Fruit fly (Drosophila melanogaster) whole organism, wandering third instar larva: ENCODE measurements around the gene CheB38a.

ENCODE experiments used
- Abd-B ChIP-seq: fragments of >200 bp; optimal IDR thresholded peaks from 2 replicates; lab custom pipeline; 2017; ENCODE audit warnings: missing biosample characterization, missing genetic modification characterization
- CG32264 ChIP-seq: fragments of 200-800 bp; sonication (Bioruptor generic); optimal IDR thresholded peaks from 2 replicates; lab custom pipeline; 2016; ENCODE audit warnings: missing biosample characterization, missing genetic modification characterization
- CG9705 ChIP-seq: fragments of 200-800 bp; sonication (Bioruptor generic); optimal IDR thresholded peaks from 2 replicates; lab custom pipeline; 2018; ENCODE audit warnings: missing biosample characterization, mild to moderate bottlenecking, missing genetic modification characterization
- CrebA ChIP-seq: fragments of 200-800 bp; sonication (Bioruptor generic); optimal IDR thresholded peaks from 2 replicates; lab custom pipeline; 2016; ENCODE audit warnings: missing biosample characterization, mild to moderate bottlenecking, missing genetic modification characterization, borderline replicate concordance
- Dif ChIP-seq: fragments of 200-275, 200-300 bp; sonication (Bioruptor generic); optimal IDR thresholded peaks from 2 replicates; lab custom pipeline; 2018; ENCODE audit warnings: missing biosample characterization, missing genetic modification characterization; ENCODE audit not compliant: partially characterized antibody
- GATAd ChIP-seq: sonication (Bioruptor generic); optimal IDR thresholded peaks from 2 replicates; lab custom pipeline; 2016; ENCODE audit warnings: missing biosample characterization, missing genetic modification characterization
- HLH106 ChIP-seq: fragments of 200-800 bp; optimal IDR thresholded peaks from 3 replicates; lab custom pipeline; 2019; ENCODE audit warnings: missing biosample characterization, mild to moderate bottlenecking, missing genetic modification characterization, moderate library complexity
- Hnf4 ChIP-seq: fragments of 200-800 bp; sonication (Bioruptor generic); optimal IDR thresholded peaks from 2 replicates; lab custom pipeline; 2016; ENCODE audit warnings: missing biosample characterization, mild to moderate bottlenecking, missing genetic modification characterization
- Hr78 ChIP-seq: fragments of >200 bp; optimal IDR thresholded peaks from 2 replicates; lab custom pipeline; 2017; ENCODE audit warnings: missing biosample characterization, missing genetic modification characterization
- Hr83 ChIP-seq: fragments of 200-300 bp; sonication (Bioruptor generic); optimal IDR thresholded peaks from 2 replicates; lab custom pipeline; 2016; ENCODE audit warnings: missing biosample characterization, mild to moderate bottlenecking, missing genetic modification characterization, moderate library complexity; ENCODE audit not compliant: poor library complexity, severe bottlenecking
- Jra ChIP-seq: sonication (Bioruptor generic); optimal IDR thresholded peaks from 2 replicates; lab custom pipeline; 2016; ENCODE audit warnings: missing biosample characterization, missing genetic modification characterization
- Mio ChIP-seq: sonication (Bioruptor generic); optimal IDR thresholded peaks from 2 replicates; lab custom pipeline; 2016; ENCODE audit warnings: missing biosample characterization, missing genetic modification characterization
- N ChIP-seq: fragments of >200 bp; optimal IDR thresholded peaks from 2 replicates; lab custom pipeline; 2018; ENCODE audit warnings: missing biosample characterization, missing external identifiers, missing genetic modification characterization
- OdsH ChIP-seq: fragments of 200-800 bp; sonication (Bioruptor generic); optimal IDR thresholded peaks from 2 replicates; lab custom pipeline; 2016; ENCODE audit warnings: missing biosample characterization, mild to moderate bottlenecking, missing genetic modification characterization
- Rel ChIP-seq, 2 experiments: fragments of 200-800 bp; sonication (Bioruptor generic) in 1 of 2; optimal IDR thresholded peaks; 2 replicates in 1 of 2; 3 replicates in 1 of 2; lab custom pipeline; 2016 to 2019; ENCODE audit warnings: mild to moderate bottlenecking in 2 of 2, missing biosample characterization in 2 of 2, missing genetic modification characterization in 2 of 2, moderate library complexity in 1 of 2
- Sp1 ChIP-seq: fragments of 200-800 bp; sonication (Bioruptor generic); optimal IDR thresholded peaks from 3 replicates; lab custom pipeline; 2019; ENCODE audit warnings: missing biosample characterization, mild to moderate bottlenecking, missing genetic modification characterization, moderate library complexity
- Vsx2 ChIP-seq: fragments of 200-300, 225-300 bp; sonication (Bioruptor generic); optimal IDR thresholded peaks from 2 replicates; lab custom pipeline; 2018; ENCODE audit warnings: missing biosample characterization, missing genetic modification characterization; ENCODE audit not compliant: partially characterized antibody
- br ChIP-seq: fragments of 200-800 bp; sonication (Bioruptor generic); optimal IDR thresholded peaks from 2 replicates; lab custom pipeline; 2016; ENCODE audit warnings: missing biosample characterization, missing genetic modification characterization
- brk ChIP-seq: fragments of 200-800 bp; sonication (Bioruptor generic); optimal IDR thresholded peaks from 2 replicates; lab custom pipeline; 2016; ENCODE audit warnings: missing biosample characterization, mild to moderate bottlenecking, missing genetic modification characterization
- dl ChIP-seq, 2 experiments: fragments of 175-275, 200-275 bp in 1 of 2; fragments of 200-275 bp in 1 of 2; sonication (Bioruptor generic); optimal IDR thresholded peaks; lab custom pipeline; 2018; ENCODE audit warnings: mild to moderate bottlenecking in 2 of 2, missing biosample characterization in 2 of 2, missing genetic modification characterization in 2 of 2, moderate library complexity in 2 of 2; ENCODE audit not compliant: partially characterized antibody in 2 of 2, insufficient read depth in 1 of 2
- dsf ChIP-seq: sonication (Bioruptor generic); optimal IDR thresholded peaks from 2 replicates; lab custom pipeline; 2016; ENCODE audit warnings: missing biosample characterization, missing genetic modification characterization, borderline replicate concordance
- ey ChIP-seq: fragments of 200-800 bp; sonication (Bioruptor generic); optimal IDR thresholded peaks from 2 replicates; lab custom pipeline; 2016; ENCODE audit warnings: missing biosample characterization, missing genetic modification characterization
- foxo ChIP-seq, 2 experiments: fragments of 200-800 bp; sonication (Bioruptor generic); optimal IDR thresholded peaks; 2 replicates in 1 of 2; 3 replicates in 1 of 2; lab custom pipeline; 2016 to 2017; ENCODE audit warnings: missing biosample characterization in 2 of 2, missing genetic modification characterization in 2 of 2
- h ChIP-seq: fragments of 200-800 bp; sonication (Bioruptor generic); optimal IDR thresholded peaks from 3 replicates; lab custom pipeline; 2016; ENCODE audit warnings: missing biosample characterization, mild to moderate bottlenecking, missing genetic modification characterization
- pan ChIP-seq: fragments of >200 bp; optimal IDR thresholded peaks from 2 replicates; lab custom pipeline; 2017
- psq ChIP-seq: fragments of 200-800 bp; sonication (Bioruptor generic); optimal IDR thresholded peaks from 3 replicates; lab custom pipeline; 2017; ENCODE audit warnings: missing biosample characterization, mild to moderate bottlenecking, missing genetic modification characterization, moderate library complexity
- rgr ChIP-seq: fragments of 200-800 bp; sonication (Bioruptor generic); optimal IDR thresholded peaks from 3 replicates; lab custom pipeline; 2016; ENCODE audit warnings: missing biosample characterization, mild to moderate bottlenecking, missing genetic modification characterization
- sage ChIP-seq: fragments of 200-800 bp; sonication (Bioruptor generic); optimal IDR thresholded peaks from 2 replicates; lab custom pipeline; 2016; ENCODE audit warnings: missing biosample characterization, mild to moderate bottlenecking, missing genetic modification characterization
- sv ChIP-seq: fragments of 200-800 bp; sonication (Bioruptor generic); optimal IDR thresholded peaks from 3 replicates; lab custom pipeline; 2016; ENCODE audit warnings: missing biosample characterization, missing genetic modification characterization
- usp ChIP-seq: fragments of >200 bp; optimal IDR thresholded peaks from 2 replicates; lab custom pipeline; 2017; ENCODE audit warnings: missing biosample characterization, missing genetic modification characterization

CheB38a gene

dm6 chr2L:20858371-20859340 is 40.3 kb upstream of the CheB38a start, which contains the start of gene bero:
TSS of gene bero (plus strand) at chr2L:20858695.
- TF ChIP-seq OdsH (GFP tag; lab: Kevin White, UChicago), result no peak
- TF ChIP-seq sv (GFP tag; lab: Kevin White, UChicago), result no peak
- no peak for TF ChIP-seq CrebA (GFP tag; lab: Kevin White, UChicago)
- TF ChIP-seq Hr83 (GFP tag; lab: Kevin White, UChicago), result no peak

dm6 chr2L:20857791-20858190 is 39.5 kb upstream of the CheB38a start, which contains the start of gene CG14400:
TSS of gene CG14400 (minus strand) at chr2L:20857891.
- TF ChIP-seq Mio (GFP tag; lab: Kevin White, UChicago) (no peak), GATAd (GFP tag; lab: Kevin White, UChicago) (no peak), sv (GFP tag; lab: Kevin White, UChicago) (no peak), Dif (GFP tag; lab: Kevin White, UChicago) (no peak), psq (GFP tag; lab: Kevin White, UChicago) (no peak), Abd-B (GFP tag; lab: Kevin White, UChicago) (no peak), CG32264 (no peak), Sp1 (GFP tag; lab: Kevin White, UChicago) (no peak), Hnf4 (GFP tag; lab: Kevin White, UChicago) (no peak), usp (GFP tag; lab: Kevin White, UChicago) (no peak), br (GFP tag; lab: Kevin White, UChicago) (no peak), sage (GFP tag; lab: Kevin White, UChicago) (no peak)

- TF ChIP-seq psq (GFP tag; lab: Kevin White, UChicago) (no peak), HLH106 (tag; lab: Kevin White, UChicago) (no peak), pan (lab: Kevin White, UChicago) (no peak), foxo (GFP tag; optimal IDR thresholded peaks at IDR 0.05; lab: Kevin White, UChicago) (no peak), N (GFP tag; lab: Kevin White, UChicago) (no peak), Mio (GFP tag; lab: Kevin White, UChicago) (no peak), CrebA (GFP tag; lab: Kevin White, UChicago) (no peak), CG32264 (no peak), GATAd (GFP tag; lab: Kevin White, UChicago) (no peak), dsf (GFP tag; lab: Kevin White, UChicago) (no peak), h (GFP tag; lab: Kevin White, UChicago) (no peak), Hr83 (GFP tag; lab: Kevin White, UChicago) (no peak), OdsH (GFP tag; lab: Kevin White, UChicago) (no peak), Jra (GFP tag; lab: Kevin White, UChicago) (no peak), Hr78 (GFP tag; lab: Kevin White, UChicago) (no peak), Sp1 (GFP tag; lab: Kevin White, UChicago) (no peak), Vsx2 (GFP tag; lab: Kevin White, UChicago) (no peak), rgr (GFP tag; lab: Kevin White, UChicago) (no peak)
Measured at dm6 chr2L:20852092-20852628, 33.8 kb upstream of the CheB38a start, which contains the start of gene twit. TSS of gene twit (plus strand) at chr2L:20852578.

- TF ChIP-seq CG9705 (GFP tag; lab: Kevin White, UChicago) (no peak), ey (GFP tag; lab: Kevin White, UChicago) (no peak), foxo (GFP tag; optimal IDR thresholded peaks at IDR 0.05; lab: Kevin White, UChicago) (no peak), dl (GFP tag; optimal IDR thresholded peaks at IDR 0.05; lab: Kevin White, UChicago; ENCODE audit: insufficient read depth in 1 of 2, partially characterized antibody in 2 of 2) (no peak), Rel (GFP tag; optimal IDR thresholded peaks at IDR 0.05; lab: Kevin White, UChicago) (no peak), Rel (tag; optimal IDR thresholded peaks at IDR 0.05; lab: Kevin White, UChicago) (no peak), Abd-B (GFP tag; lab: Kevin White, UChicago) (no peak), pan (lab: Kevin White, UChicago) (no peak), Hr78 (GFP tag; lab: Kevin White, UChicago) (no peak), brk (GFP tag; lab: Kevin White, UChicago) (no peak), Hnf4 (GFP tag; lab: Kevin White, UChicago) (no peak)
- TF ChIP-seq, all 38 proteins: peak for 0
Measured at dm6 chr2L:20851592-20851991, 33.3 kb upstream of the CheB38a start.
